Fruit fly (Drosophila melanogaster) whole organism, embryonic: Measurements from ENCODE around the gene Arc42.

Source experiments
- Abd-B ChIP-seq: fragments of 200-800 bp; sonication (Bioruptor generic); optimal IDR thresholded peaks from 2 replicates; lab custom pipeline; 2018; ENCODE audit warnings: missing biosample characterization, mild to moderate bottlenecking, missing genetic modification characterization, moderate library complexity
- Antp ChIP-seq: fragments of 200-800 bp; sonication (Bioruptor generic); optimal IDR thresholded peaks from 3 replicates; lab custom pipeline; 2016; ENCODE audit warnings: missing biosample characterization, missing genetic modification characterization
- B-H2 ChIP-seq: fragments of 200-800 bp; sonication (Bioruptor generic); optimal IDR thresholded peaks from 2 replicates; lab custom pipeline; 2018; ENCODE audit warnings: missing biosample characterization, mild to moderate bottlenecking, missing genetic modification characterization
- CG16813 ChIP-seq: fragments of 200-800 bp; sonication (Bioruptor generic); IDR thresholded peaks from 3 replicates; pipeline ENCODE4 v1.3.6; 2022; ENCODE audit warnings: missing biosample characterization, missing genetic modification characterization; ENCODE audit not compliant: partially characterized antibody
- CG1832 ChIP-seq: fragments of 200-800 bp; sonication (Bioruptor generic); optimal IDR thresholded peaks from 2 replicates; lab custom pipeline; 2017; ENCODE audit warnings: missing biosample characterization, mild to moderate bottlenecking, missing genetic modification characterization, inconsistent platforms
- CG30431 ChIP-seq: fragments of 200-800 bp; sonication (Bioruptor generic); optimal IDR thresholded peaks from 2 replicates; lab custom pipeline; 2017; ENCODE audit warnings: missing biosample characterization, missing genetic modification characterization
- CG34422 ChIP-seq: fragments of 200-800 bp; sonication (Bioruptor generic); IDR thresholded peaks from 3 replicates; pipeline ENCODE4 v1.3.6; 2022; ENCODE audit warnings: missing biosample characterization, missing genetic modification characterization
- CG7556 ChIP-seq: fragments of 200-800 bp; sonication (Bioruptor generic); optimal IDR thresholded peaks from 2 replicates; lab custom pipeline; 2017; ENCODE audit warnings: missing biosample characterization, mild to moderate bottlenecking, missing genetic modification characterization
- CG8478 ChIP-seq: fragments of >200 bp; optimal IDR thresholded peaks from 2 replicates; lab custom pipeline; 2018
- ERR ChIP-seq: fragments of 200-800 bp; sonication (Bioruptor generic); optimal IDR thresholded peaks from 2 replicates; lab custom pipeline; 2016; ENCODE audit warnings: missing biosample characterization, missing genetic modification characterization
- HmgZ ChIP-seq: fragments of 200-800 bp; sonication (Bioruptor generic); optimal IDR thresholded peaks from 2 replicates; lab custom pipeline; 2018; ENCODE audit warnings: missing biosample characterization, mild to moderate bottlenecking, missing genetic modification characterization
- Hr39 ChIP-seq: fragments of >200 bp; optimal IDR thresholded peaks from 2 replicates; lab custom pipeline; 2017
- MBD-R2 ChIP-seq: fragments of 200-800 bp; sonication (Bioruptor generic); IDR thresholded peaks from 2 replicates; pipeline ENCODE4 v1.3.6; 2022; ENCODE audit warnings: missing biosample characterization, missing genetic modification characterization
- MTF-1 ChIP-seq: fragments of 200-800 bp; sonication (Bioruptor generic); optimal IDR thresholded peaks from 2 replicates; lab custom pipeline; 2018; ENCODE audit warnings: missing biosample characterization, mild to moderate bottlenecking, missing genetic modification characterization, borderline replicate concordance
- Neu2 ChIP-seq: fragments of 200-800 bp; sonication (Bioruptor generic); optimal IDR thresholded peaks from 3 replicates; lab custom pipeline; 2016; ENCODE audit warnings: missing biosample characterization, missing genetic modification characterization, borderline replicate concordance
- Nf-YB ChIP-seq: fragments of 200-800 bp; sonication (Bioruptor generic); optimal IDR thresholded peaks from 3 replicates; lab custom pipeline; 2019; ENCODE audit warnings: missing biosample characterization, mild to moderate bottlenecking, missing genetic modification characterization, moderate library complexity
- bigmax ChIP-seq: fragments of 200-800 bp; sonication (Bioruptor generic); optimal IDR thresholded peaks from 2 replicates; lab custom pipeline; 2018; ENCODE audit warnings: missing biosample characterization, mild to moderate bottlenecking, missing genetic modification characterization
- cato ChIP-seq: fragments of 200-800 bp; sonication (Bioruptor generic); optimal IDR thresholded peaks from 2 replicates; lab custom pipeline; 2016; ENCODE audit warnings: missing biosample characterization, missing genetic modification characterization, borderline replicate concordance
- caup ChIP-seq: fragments of 200-800 bp; sonication (Bioruptor generic); optimal IDR thresholded peaks from 3 replicates; lab custom pipeline; 2017; ENCODE audit warnings: missing biosample characterization, mild to moderate bottlenecking, missing genetic modification characterization, moderate library complexity; ENCODE audit not compliant: severe bottlenecking
- cwo ChIP-seq: fragments of 200-800 bp; sonication (Bioruptor generic); optimal IDR thresholded peaks from 3 replicates; lab custom pipeline; 2017; ENCODE audit warnings: missing biosample characterization, missing genetic modification characterization, mild to moderate bottlenecking, moderate library complexity, missing genetic modification reagents
- da ChIP-seq: fragments of 200-800 bp; sonication (Bioruptor generic); optimal IDR thresholded peaks from 2 replicates; lab custom pipeline; 2016; ENCODE audit warnings: missing biosample characterization, missing genetic modification characterization
- dmrt11E ChIP-seq: fragments of 200-800 bp; sonication (Bioruptor generic); optimal IDR thresholded peaks from 3 replicates; lab custom pipeline; 2018; ENCODE audit warnings: missing biosample characterization, mild to moderate bottlenecking, missing genetic modification characterization, moderate library complexity
- fd96Cb ChIP-seq: fragments of 200-800 bp; sonication (Bioruptor generic); optimal IDR thresholded peaks from 2 replicates; lab custom pipeline; 2018; ENCODE audit warnings: missing biosample characterization, mild to moderate bottlenecking, missing genetic modification characterization, moderate library complexity
- insv ChIP-seq, 2 experiments: fragments of 200-800 bp; sonication (Bioruptor generic); optimal IDR thresholded peaks; 3 replicates each; lab custom pipeline; 2016 to 2018; ENCODE audit warnings: missing biosample characterization in 2 of 2, missing genetic modification characterization in 2 of 2
- jigr1 ChIP-seq: fragments of 200-800 bp; sonication (Bioruptor generic); IDR thresholded peaks from 3 replicates; pipeline ENCODE4 v1.3.6; 2022; ENCODE audit warnings: missing biosample characterization, missing genetic modification characterization
- kni ChIP-seq: fragments of 200-800 bp; sonication (Bioruptor generic); optimal IDR thresholded peaks from 3 replicates; lab custom pipeline; 2017; ENCODE audit warnings: mild to moderate bottlenecking, missing biosample characterization, missing genetic modification reagents, missing genetic modification characterization
- nau ChIP-seq: fragments of 200-800 bp; sonication (Bioruptor generic); optimal IDR thresholded peaks from 3 replicates; lab custom pipeline; 2017; ENCODE audit warnings: missing biosample characterization, mild to moderate bottlenecking, missing genetic modification characterization, missing genetic modification reagents
- nom ChIP-seq: fragments of 200-800 bp; sonication (Bioruptor generic); optimal IDR thresholded peaks from 2 replicates; lab custom pipeline; 2017; ENCODE audit warnings: missing biosample characterization, missing genetic modification characterization, mild to moderate bottlenecking, moderate library complexity, missing genetic modification reagents
- pita ChIP-seq: fragments of 200-800 bp; sonication (Bioruptor generic); optimal IDR thresholded peaks from 2 replicates; lab custom pipeline; 2017; ENCODE audit warnings: missing biosample characterization, mild to moderate bottlenecking, missing genetic modification characterization
- pnt ChIP-seq: fragments of 200-800 bp; sonication (Bioruptor generic); optimal IDR thresholded peaks from 3 replicates; lab custom pipeline; 2016; ENCODE audit warnings: missing biosample characterization, missing genetic modification characterization
- schlank ChIP-seq: fragments of 200-800 bp; sonication (Bioruptor generic); optimal IDR thresholded peaks from 2 replicates; lab custom pipeline; 2018; ENCODE audit warnings: missing biosample characterization, mild to moderate bottlenecking, missing genetic modification characterization
- tap ChIP-seq: fragments of 200-800 bp; optimal IDR thresholded peaks from 3 replicates; lab custom pipeline; 2019; ENCODE audit warnings: missing biosample characterization, mild to moderate bottlenecking, missing genetic modification characterization, moderate library complexity
- tup ChIP-seq: fragments of 200-800 bp; sonication (Bioruptor generic); optimal IDR thresholded peaks from 2 replicates; lab custom pipeline; 2016; ENCODE audit warnings: missing biosample characterization, mild to moderate bottlenecking, missing genetic modification characterization, moderate library complexity
- tx ChIP-seq: fragments of 200-800 bp; sonication (Bioruptor generic); optimal IDR thresholded peaks from 2 replicates; lab custom pipeline; 2016; ENCODE audit warnings: missing biosample characterization, missing genetic modification characterization
- zen ChIP-seq: fragments of 200-800 bp; sonication (Bioruptor generic); optimal IDR thresholded peaks from 3 replicates; lab custom pipeline; 2018; ENCODE audit warnings: missing biosample characterization, mild to moderate bottlenecking, missing genetic modification characterization, moderate library complexity

Arc42 gene

dm6 chr3R:19924331-19924730 lies 46.8 kb downstream of the Arc42 start (continued):
- no peak for TF ChIP-seq dmrt11E (tag; lab: Kevin White, UChicago)
- no peak for TF ChIP-seq Nf-YB (GFP tag; lab: Kevin White, UChicago)
- no peak for TF ChIP-seq HmgZ (tag; lab: Kevin White, UChicago)
- TF ChIP-seq kni (GFP tag; lab: Kevin White, UChicago): no peak
- TF ChIP-seq caup (GFP tag; lab: Kevin White, UChicago): peak; percentile 56
- no peak for TF ChIP-seq fd96Cb (tag; lab: Kevin White, UChicago)
- TF ChIP-seq CG16813 (GFP tag; lab: Robert Waterston, UW): no peak
- no peak for TF ChIP-seq Hr39 (lab: Kevin White, UChicago)
- TF ChIP-seq tap (tag; lab: Kevin White, UChicago): no peak
- TF ChIP-seq ERR (GFP tag; lab: Kevin White, UChicago): no peak
- TF ChIP-seq zen: no peak
- no peak for TF ChIP-seq Abd-B
- TF ChIP-seq B-H2: peak; percentile 11
- TF ChIP-seq CG7556: no peak
- no peak for TF ChIP-seq CG30431 (GFP tag; lab: Kevin White, UChicago)
- no peak for TF ChIP-seq MTF-1 (GFP tag; lab: Kevin White, UChicago)

- TF ChIP-seq insv (GFP tag; optimal IDR thresholded peaks at IDR 0.05; lab: Kevin White, UChicago) (peak in 1 of 2 experiments; percentile 20), pnt (GFP tag; lab: Kevin White, UChicago) (no peak), da (no peak), jigr1 (GFP tag; lab: Robert Waterston, UW) (no peak)
Observed at dm6 chr3R:19925271-19925670, 47.7 kb downstream of the Arc42 start, which contains the start of gene CG4462. TSS of gene CG4462 (minus strand) at chr3R:19925371.

dm6 chr3R:19928544-19928943 lies 51.0 kb downstream of the Arc42 start, which contains the start of gene CG4459:
TSS of gene CG4459 (minus strand) at chr3R:19928644.
- TF ChIP-seq nom (GFP tag; lab: Kevin White, UChicago): no peak
- no peak for TF ChIP-seq schlank
- no peak for TF ChIP-seq tup (GFP tag; lab: Kevin White, UChicago)
- TF ChIP-seq MBD-R2 (GFP tag; lab: Robert Waterston, UW): no peak
- no peak for TF ChIP-seq Antp (GFP tag; lab: Kevin White, UChicago)
- no peak for TF ChIP-seq CG1832 (GFP tag; lab: Kevin White, UChicago)
- TF ChIP-seq tx: no peak
- TF ChIP-seq CG34422 (GFP tag; lab: Robert Waterston, UW): no peak
- TF ChIP-seq kni (GFP tag; lab: Kevin White, UChicago): no peak
- no peak for TF ChIP-seq nau (GFP tag; lab: Kevin White, UChicago)
- no peak for TF ChIP-seq cato
- no peak for TF ChIP-seq CG8478
- no peak for TF ChIP-seq cwo (GFP tag; lab: Kevin White, UChicago)
- no peak for TF ChIP-seq Neu2 (GFP tag; lab: Kevin White, UChicago)
- TF ChIP-seq pita: no peak
- no peak for TF ChIP-seq bigmax (GFP tag; lab: Kevin White, UChicago)
